Worm (Caenorhabditis elegans): ENCODE results near the gene scl-27.

- no peak for TF ChIP-seq pag-3 (tag; optimal IDR thresholded peaks at IDR 0.05; ENCODE audit: borderline replicate concordance, insufficient read depth)
- TF ChIP-seq ets-5 (GFP tag; IDR thresholded peaks at IDR 0.05), result no peak
- TF ChIP-seq nhr-76 (tag; optimal IDR thresholded peaks at IDR 0.05), result no peak
- TF ChIP-seq C34B4.2 (tag; optimal IDR thresholded peaks at IDR 0.05), result no peak
- TF ChIP-seq nhr-11 (tag; optimal IDR thresholded peaks at IDR 0.05), result no peak
- TF ChIP-seq ama-1 (optimal IDR thresholded peaks at IDR 0.05), result no peak
- no peak for TF ChIP-seq zag-1 (tag; optimal IDR thresholded peaks at IDR 0.05)
Measured at ce11 chrV:361291-361690, 38.5 kb upstream of the scl-27 start.

Data from whole organism, L1 larva.